Fruit fly (Drosophila melanogaster): ENCODE measurements around the gene CG17294.

Gene CG17294

dm6 chr2L:8382646-8383045 is 5.8 kb downstream of the CG17294 start, which contains the start of the genes CG13392 and Rcd4 (continued):
- TF ChIP-seq odd (GFP tag; optimal IDR thresholded peaks at IDR 0.05), result no peak
- no peak for TF ChIP-seq crol (GFP tag; IDR thresholded peaks at IDR 0.05)
- peak; percentile 56 for TF ChIP-seq CG8944 (GFP tag; optimal IDR thresholded peaks at IDR 0.05)
- TF ChIP-seq TFAM (GFP tag; optimal IDR thresholded peaks at IDR 0.05), result no peak
- no peak for TF ChIP-seq eve (GFP tag; optimal IDR thresholded peaks at IDR 0.05)
- TF ChIP-seq caup (GFP tag; optimal IDR thresholded peaks at IDR 0.05; ENCODE audit: severe bottlenecking), result peak; percentile 78
- TF ChIP-seq fd64A (GFP tag; optimal IDR thresholded peaks at IDR 0.05), result no peak
- no peak for TF ChIP-seq CG8478 (optimal IDR thresholded peaks at IDR 0.05)
- no peak for TF ChIP-seq CG14667 (GFP tag; IDR thresholded peaks at IDR 0.05)
- peak; percentile 59 for TF ChIP-seq CG7556 (GFP tag; optimal IDR thresholded peaks at IDR 0.05)
- TF ChIP-seq CG13123 (GFP tag; optimal IDR thresholded peaks at IDR 0.05), result no peak
- peak; percentile 36 for TF ChIP-seq CG18619 (GFP tag; optimal IDR thresholded peaks at IDR 0.05)
- TF ChIP-seq Fer1 (GFP tag; optimal IDR thresholded peaks at IDR 0.05), result peak; percentile 75
- peak; percentile 1 for TF ChIP-seq run (tag; optimal IDR thresholded peaks at IDR 0.05)
- TF ChIP-seq kah (GFP tag; optimal IDR thresholded peaks at IDR 0.05), result peak; percentile 33
- peak; percentile 20 for TF ChIP-seq CG8924 (tag; optimal IDR thresholded peaks at IDR 0.05)
- TF ChIP-seq CG8765 (GFP tag; IDR thresholded peaks at IDR 0.05), result 0 out of 2 replicates have a peak, but pooled peaks have one; percentile 30
- TF ChIP-seq CG14441 (GFP tag; IDR thresholded peaks at IDR 0.05), result peak; percentile 36; the same call in 1 of the 2 replicates
- TF ChIP-seq Rx (GFP tag; IDR thresholded peaks at IDR 0.05), result no peak
- TF ChIP-seq tin (GFP tag; optimal IDR thresholded peaks at IDR 0.05), result peak; percentile 72
- TF ChIP-seq CG8359 (GFP tag; optimal IDR thresholded peaks at IDR 0.05; ENCODE audit: borderline replicate concordance), result no peak
- no peak for TF ChIP-seq Gsc (GFP tag; IDR thresholded peaks at IDR 0.05)
- TF ChIP-seq ham (GFP tag; IDR thresholded peaks at IDR 0.05), result no peak
- no peak for TF ChIP-seq tap (tag; optimal IDR thresholded peaks at IDR 0.05)
- TF ChIP-seq CG8089 (GFP tag; optimal IDR thresholded peaks at IDR 0.05), result peak; percentile 11
- peak; percentile 14 for TF ChIP-seq CG15601 (tag; optimal IDR thresholded peaks at IDR 0.05)
- peak; percentile 56 for TF ChIP-seq CG17359 (tag; optimal IDR thresholded peaks at IDR 0.05)
- TF ChIP-seq CG8290 (GFP tag; optimal IDR thresholded peaks at IDR 0.05), result peak; percentile 70
- peak; percentile 42 to 96 for TF ChIP-seq CG8290 (tag; optimal IDR thresholded peaks at IDR 0.05)
- peak; percentile 46 for TF ChIP-seq CG11504 (tag; optimal IDR thresholded peaks at IDR 0.05)
- TF ChIP-seq Dip3 (GFP tag; optimal IDR thresholded peaks at IDR 0.05), result peak; percentile 79
- peak; percentile 13; the same call in 1 of the 3 replicates for TF ChIP-seq mld (GFP tag; IDR thresholded peaks at IDR 0.05; ENCODE audit: partially characterized antibody)
- TF ChIP-seq Neu2 (GFP tag; optimal IDR thresholded peaks at IDR 0.05; ENCODE audit: borderline replicate concordance), result no peak
- peak; percentile 43; the same call in 1 of the 2 replicates for TF ChIP-seq klu (GFP tag; IDR thresholded peaks at IDR 0.05)
- TF ChIP-seq Deaf1 (tag; optimal IDR thresholded peaks at IDR 0.05), result peak; percentile 26
- no peak for TF ChIP-seq Awh (GFP tag; IDR thresholded peaks at IDR 0.05)
- TF ChIP-seq Hr78 (GFP tag; optimal IDR thresholded peaks at IDR 0.05), result no peak
- TF ChIP-seq br (optimal IDR thresholded peaks at IDR 0.05), result no peak
- peak; percentile 67 for TF ChIP-seq tx (GFP tag; optimal IDR thresholded peaks at IDR 0.05)
- peak; percentile 62 for TF ChIP-seq repo (GFP tag; optimal IDR thresholded peaks at IDR 0.05)
- TF ChIP-seq amos (GFP tag; IDR thresholded peaks at IDR 0.05; ENCODE audit: partially characterized antibody), result peak; percentile 67
- TF ChIP-seq Chrac-16 (GFP tag; optimal IDR thresholded peaks at IDR 0.05), result peak; percentile 61
- TF ChIP-seq ATbp (GFP tag; optimal IDR thresholded peaks at IDR 0.05), result no peak
- TF ChIP-seq HmgD (GFP tag; optimal IDR thresholded peaks at IDR 0.05), result peak; percentile 63
- 0 out of 3 replicates have a peak, but pooled peaks have one; percentile 25 for TF ChIP-seq Optix (GFP tag; IDR thresholded peaks at IDR 0.05)
- TF ChIP-seq stwl (tag; optimal IDR thresholded peaks at IDR 0.05), result peak; percentile 100
- peak; percentile 44; the same call in 1 of the 2 replicates for TF ChIP-seq CG9215 (GFP tag; IDR thresholded peaks at IDR 0.05)
- no peak for TF ChIP-seq Abd-B (GFP tag; optimal IDR thresholded peaks at IDR 0.05)
- TF ChIP-seq CG17328 (GFP tag; IDR thresholded peaks at IDR 0.05), result 0 out of 2 replicates have a peak, but pooled peaks have one; percentile 18
- peak in 1 of 2 experiments; percentile 44 for TF ChIP-seq bsh (GFP tag; optimal IDR thresholded peaks at IDR 0.05)
- peak; percentile 66 for TF ChIP-seq row (GFP tag; IDR thresholded peaks at IDR 0.05)
